Fruit fly (Drosophila melanogaster) whole organism, embryonic: Measurements from ENCODE around the gene Rbm13.

ENCODE experiments used
- B-H2 ChIP-seq: fragments of 200-800 bp; sonication (Bioruptor generic); optimal IDR thresholded peaks from 2 replicates; lab custom pipeline; 2018; ENCODE audit warnings: missing biosample characterization, mild to moderate bottlenecking, missing genetic modification characterization
- CG10209 ChIP-seq: fragments of 200-800 bp; sonication (Bioruptor generic); optimal IDR thresholded peaks from 3 replicates; lab custom pipeline; 2017; ENCODE audit warnings: missing biosample characterization, mild to moderate bottlenecking, missing genetic modification characterization, missing genetic modification reagents
- CG10462 ChIP-seq: fragments of 200-800 bp; sonication (Bioruptor generic); optimal IDR thresholded peaks from 2 replicates; lab custom pipeline; 2016; ENCODE audit warnings: missing biosample characterization, missing genetic modification characterization
- CG11398 ChIP-seq: fragments of 200-800 bp; sonication (Bioruptor generic); optimal IDR thresholded peaks from 2 replicates; lab custom pipeline; 2016; ENCODE audit warnings: missing biosample characterization, missing genetic modification characterization
- CG12219 ChIP-seq: fragments of 200-800 bp; sonication (Bioruptor generic); optimal IDR thresholded peaks from 3 replicates; lab custom pipeline; 2018; ENCODE audit warnings: missing biosample characterization, mild to moderate bottlenecking, missing genetic modification characterization
- CG14860 ChIP-seq: fragments of 200-800 bp; sonication (Bioruptor generic); IDR thresholded peaks from 3 replicates; pipeline ENCODE4 v1.3.6; 2022; ENCODE audit warnings: missing biosample characterization, missing genetic modification characterization; ENCODE audit not compliant: partially characterized antibody
- CG15269 ChIP-seq: fragments of 200-800 bp; sonication (Bioruptor generic); optimal IDR thresholded peaks from 2 replicates; lab custom pipeline; 2018; ENCODE audit warnings: missing biosample characterization, mild to moderate bottlenecking, missing genetic modification characterization, moderate library complexity
- CG1603 ChIP-seq: fragments of 200-800 bp; sonication (Bioruptor generic); optimal IDR thresholded peaks from 2 replicates; lab custom pipeline; 2019; ENCODE audit warnings: missing biosample characterization, mild to moderate bottlenecking, missing genetic modification characterization, moderate library complexity
- CG17829 ChIP-seq: fragments of 200-800 bp; optimal IDR thresholded peaks from 2 replicates; lab custom pipeline; 2019; ENCODE audit warnings: missing biosample characterization, mild to moderate bottlenecking, missing genetic modification characterization, moderate library complexity
- CG18599 ChIP-seq: fragments of 200-800 bp; sonication (Bioruptor generic); optimal IDR thresholded peaks from 3 replicates; lab custom pipeline; 2017; ENCODE audit warnings: missing biosample characterization, missing genetic modification characterization, mild to moderate bottlenecking, moderate library complexity, missing genetic modification reagents
- CG2116 ChIP-seq: fragments of 200-800 bp; sonication (Bioruptor generic); optimal IDR thresholded peaks from 3 replicates; lab custom pipeline; 2018; ENCODE audit warnings: missing biosample characterization, mild to moderate bottlenecking, missing genetic modification characterization
- CG2889 ChIP-seq: fragments of 200-800 bp; sonication (Bioruptor generic); IDR thresholded peaks from 3 replicates; pipeline ENCODE4 v1.3.6; 2022; ENCODE audit warnings: missing biosample characterization, missing genetic modification characterization
- CG31388 ChIP-seq: fragments of 200-800 bp; sonication (Bioruptor generic); optimal IDR thresholded peaks from 2 replicates; lab custom pipeline; 2016; ENCODE audit warnings: missing biosample characterization, missing genetic modification characterization
- CG33213 ChIP-seq: fragments of 200-800 bp; sonication (Bioruptor generic); optimal IDR thresholded peaks from 3 replicates; lab custom pipeline; 2016; ENCODE audit warnings: missing biosample characterization, missing genetic modification characterization
- CG4282 ChIP-seq: fragments of 200-800 bp; sonication (Bioruptor generic); optimal IDR thresholded peaks from 2 replicates; lab custom pipeline; 2016; ENCODE audit warnings: missing biosample characterization, missing genetic modification characterization
- CG4617 ChIP-seq: fragments of 200-800 bp; sonication (Bioruptor generic); optimal IDR thresholded peaks from 3 replicates; lab custom pipeline; 2016; ENCODE audit warnings: missing biosample characterization, missing genetic modification characterization, borderline replicate concordance
- CG4707 ChIP-seq: fragments of 200-800 bp; sonication (Bioruptor generic); optimal IDR thresholded peaks from 2 replicates; lab custom pipeline; 2018; ENCODE audit warnings: missing biosample characterization, mild to moderate bottlenecking, missing genetic modification characterization, moderate library complexity
- CG6689 ChIP-seq: fragments of 200-800 bp; sonication (Bioruptor generic); IDR thresholded peaks from 2 replicates; pipeline ENCODE4 v1.3.6; 2022; ENCODE audit warnings: missing biosample characterization, missing genetic modification characterization
- CG8089 ChIP-seq: fragments of 200-800 bp; sonication (Bioruptor generic); optimal IDR thresholded peaks from 3 replicates; lab custom pipeline; 2016; ENCODE audit warnings: missing biosample characterization, missing genetic modification characterization
- CG9727 ChIP-seq: fragments of 200-800 bp; sonication (Bioruptor generic); optimal IDR thresholded peaks from 3 replicates; lab custom pipeline; 2017; ENCODE audit warnings: missing biosample characterization, mild to moderate bottlenecking, missing genetic modification characterization
- D19B ChIP-seq: fragments of 200-800 bp; sonication (Bioruptor generic); optimal IDR thresholded peaks from 2 replicates; lab custom pipeline; 2017; ENCODE audit warnings: missing biosample characterization, mild to moderate bottlenecking, missing genetic modification characterization
- Dip3 ChIP-seq: fragments of 200-800 bp; sonication (Bioruptor generic); optimal IDR thresholded peaks from 3 replicates; lab custom pipeline; 2016; ENCODE audit warnings: missing biosample characterization, missing genetic modification characterization
- Hmx ChIP-seq: fragments of 200-800 bp; sonication (Bioruptor generic); optimal IDR thresholded peaks from 2 replicates; lab custom pipeline; 2016; ENCODE audit warnings: missing biosample characterization, missing genetic modification characterization
- NC2β ChIP-seq: fragments of 200-800 bp; sonication (Bioruptor generic); optimal IDR thresholded peaks from 2 replicates; lab custom pipeline; 2016; ENCODE audit warnings: missing biosample characterization, missing genetic modification characterization
- NFAT ChIP-seq: fragments of 200-800 bp; sonication (Bioruptor generic); IDR thresholded peaks from 2 replicates; pipeline ENCODE4 v1.3.6; 2022; ENCODE audit warnings: missing biosample characterization, missing genetic modification characterization
- Sox102F ChIP-seq: fragments of 200-800 bp; sonication (Bioruptor generic); optimal IDR thresholded peaks from 2 replicates; lab custom pipeline; 2018; ENCODE audit warnings: missing biosample characterization, mild to moderate bottlenecking, missing genetic modification characterization, moderate library complexity
- Vsx1 ChIP-seq: fragments of 200-800 bp; sonication (Bioruptor generic); optimal IDR thresholded peaks from 2 replicates; lab custom pipeline; 2017; ENCODE audit warnings: missing biosample characterization, mild to moderate bottlenecking, missing genetic modification characterization, missing genetic modification reagents
- ap ChIP-seq: fragments of 200-800 bp; sonication (Bioruptor generic); IDR thresholded peaks from 2 replicates; pipeline ENCODE4 v1.3.6; 2022; ENCODE audit warnings: missing biosample characterization, missing genetic modification characterization
- ash1 ChIP-seq: fragments of 200-800 bp; sonication (Bioruptor generic); optimal IDR thresholded peaks from 2 replicates; lab custom pipeline; 2018; ENCODE audit warnings: missing biosample characterization, mild to moderate bottlenecking, missing genetic modification characterization
- ato ChIP-seq: fragments of 200-800 bp; sonication (Bioruptor generic); IDR thresholded peaks from 2 replicates; pipeline ENCODE4 v1.3.6; 2022; ENCODE audit warnings: missing biosample characterization, missing genetic modification characterization; ENCODE audit not compliant: partially characterized antibody
- az2 ChIP-seq: fragments of 200-800 bp; sonication (Bioruptor generic); optimal IDR thresholded peaks from 3 replicates; lab custom pipeline; 2016; ENCODE audit warnings: missing biosample characterization, missing genetic modification characterization
- bigmax ChIP-seq: fragments of 200-800 bp; sonication (Bioruptor generic); optimal IDR thresholded peaks from 2 replicates; lab custom pipeline; 2018; ENCODE audit warnings: missing biosample characterization, mild to moderate bottlenecking, missing genetic modification characterization
- br ChIP-seq: fragments of >200 bp; optimal IDR thresholded peaks from 2 replicates; lab custom pipeline; 2017
- croc ChIP-seq: fragments of 200-800 bp; sonication (Bioruptor generic); conservative IDR thresholded peaks from 3 replicates; pipeline ENCODE4 v1.3.6; 2022; ENCODE audit warnings: missing biosample characterization, missing genetic modification characterization
- da ChIP-seq: fragments of 200-800 bp; sonication (Bioruptor generic); optimal IDR thresholded peaks from 2 replicates; lab custom pipeline; 2016; ENCODE audit warnings: missing biosample characterization, missing genetic modification characterization
- dati ChIP-seq: fragments of 200-800 bp; sonication (Bioruptor generic); IDR thresholded peaks from 2 replicates; pipeline ENCODE4 v1.3.6; 2022; ENCODE audit warnings: missing biosample characterization, missing genetic modification characterization
- dimm ChIP-seq: fragments of 200-800 bp; sonication (Bioruptor generic); IDR thresholded peaks from 2 replicates; pipeline ENCODE4 v1.3.6; 2022; ENCODE audit warnings: missing biosample characterization, missing genetic modification characterization
- en ChIP-seq: fragments of 200-800 bp; sonication (Bioruptor generic); optimal IDR thresholded peaks from 2 replicates; lab custom pipeline; 2016; ENCODE audit warnings: missing biosample characterization, missing genetic modification characterization
- fd3F ChIP-seq: fragments of 200-800 bp; sonication (Bioruptor generic); optimal IDR thresholded peaks from 2 replicates; lab custom pipeline; 2018; ENCODE audit warnings: missing biosample characterization, mild to moderate bottlenecking, missing genetic modification characterization, moderate library complexity
- fd96Cb ChIP-seq: fragments of 200-800 bp; sonication (Bioruptor generic); optimal IDR thresholded peaks from 2 replicates; lab custom pipeline; 2018; ENCODE audit warnings: missing biosample characterization, mild to moderate bottlenecking, missing genetic modification characterization, moderate library complexity
- insv ChIP-seq, 2 experiments: fragments of 200-800 bp; sonication (Bioruptor generic); optimal IDR thresholded peaks; 3 replicates each; lab custom pipeline; 2016 to 2018; ENCODE audit warnings: missing biosample characterization in 2 of 2, missing genetic modification characterization in 2 of 2
- nau ChIP-seq: fragments of 200-800 bp; sonication (Bioruptor generic); optimal IDR thresholded peaks from 3 replicates; lab custom pipeline; 2017; ENCODE audit warnings: missing biosample characterization, mild to moderate bottlenecking, missing genetic modification characterization, missing genetic modification reagents
- psq ChIP-seq: fragments of 200-800 bp; sonication (Bioruptor generic); optimal IDR thresholded peaks from 2 replicates; lab custom pipeline; 2017; ENCODE audit warnings: missing biosample characterization, missing genetic modification characterization
- pzg ChIP-seq: fragments of 200-800 bp; sonication (Bioruptor generic); optimal IDR thresholded peaks from 3 replicates; lab custom pipeline; 2018; ENCODE audit warnings: missing biosample characterization, mild to moderate bottlenecking, missing genetic modification characterization, moderate library complexity
- ro ChIP-seq: fragments of 200-800 bp; sonication (Bioruptor generic); IDR thresholded peaks from 2 replicates; pipeline ENCODE4 v1.3.6; 2022; ENCODE audit warnings: missing biosample characterization, missing genetic modification characterization
- row ChIP-seq: fragments of 200-800 bp; sonication (Bioruptor generic); IDR thresholded peaks from 3 replicates; pipeline ENCODE4 v1.3.6; 2022; ENCODE audit warnings: missing biosample characterization, missing genetic modification characterization
- shn ChIP-seq: fragments of 200-800 bp; sonication (Bioruptor generic); optimal IDR thresholded peaks from 3 replicates; lab custom pipeline; 2016; ENCODE audit warnings: missing biosample characterization, missing genetic modification characterization
- sr ChIP-seq: fragments of 200-800 bp; sonication (Bioruptor generic); IDR thresholded peaks from 3 replicates; pipeline ENCODE4 v1.3.6; 2022; ENCODE audit warnings: missing biosample characterization, missing genetic modification characterization
- stc ChIP-seq: fragments of 200-800 bp; sonication (Bioruptor generic); IDR thresholded peaks from 2 replicates; pipeline ENCODE4 v1.3.6; 2022; ENCODE audit warnings: missing biosample characterization, missing genetic modification characterization
- toy ChIP-seq: fragments of 200-800 bp; sonication (Bioruptor generic); IDR thresholded peaks from 2 replicates; pipeline ENCODE4 v1.3.6; 2022; ENCODE audit warnings: missing biosample characterization, missing genetic modification characterization
- z ChIP-seq: fragments of 200-800 bp; sonication (Bioruptor generic); IDR thresholded peaks from 3 replicates; pipeline ENCODE4 v1.3.6; 2022; ENCODE audit warnings: missing biosample characterization, missing genetic modification characterization
- zfh2 ChIP-seq: fragments of 200-800 bp; sonication (Bioruptor generic); optimal IDR thresholded peaks from 2 replicates; lab custom pipeline; 2016; ENCODE audit warnings: missing biosample characterization, missing genetic modification characterization

Gene Rbm13

DNA sequence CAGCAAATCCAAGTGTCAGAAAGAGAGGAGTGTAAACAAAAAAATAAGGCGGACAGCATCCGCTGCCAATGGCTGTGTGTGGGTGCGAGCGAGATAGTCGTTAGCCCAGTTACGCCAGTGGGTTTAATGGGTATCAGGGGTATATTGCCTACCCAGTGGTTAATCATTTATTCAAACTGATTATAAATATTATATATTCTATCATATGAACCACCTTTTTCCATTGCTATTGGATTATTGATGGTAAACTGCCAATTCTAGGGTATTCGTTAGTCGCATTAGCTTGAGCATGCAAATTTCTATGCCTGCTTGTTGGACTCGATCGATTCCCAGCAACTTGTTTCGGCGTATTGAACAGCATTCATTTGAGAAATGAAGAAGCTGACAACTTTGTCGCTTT lies 5.4 kb upstream of the Rbm13 start (continued):
- TF ChIP-seq CG14860 (GFP tag; lab: Robert Waterston, UW) (no peak), ap (peak; percentile 92), D19B (GFP tag; lab: Kevin White, UChicago) (peak; percentile 98), ash1 (GFP tag; lab: Kevin White, UChicago) (peak; percentile 58), NFAT (peak; percentile 97), dati (GFP tag; lab: Robert Waterston, UW) (peak; percentile 90), CG18599 (GFP tag; lab: Kevin White, UChicago) (peak; percentile 91), pzg (peak; percentile 7), CG6689 (GFP tag; lab: Robert Waterston, UW) (peak; percentile 96), CG31388 (GFP tag; lab: Kevin White, UChicago) (peak; percentile 84), CG17829 (tag; lab: Kevin White, UChicago) (peak; percentile 92), croc (GFP tag; lab: Robert Waterston, UW) (peak; percentile 93), Sox102F (GFP tag; lab: Kevin White, UChicago) (peak; percentile 96), Vsx1 (GFP tag; lab: Kevin White, UChicago) (peak; percentile 77), CG10462 (GFP tag; lab: Kevin White, UChicago) (peak; percentile 88), CG2889 (GFP tag; lab: Robert Waterston, UW) (peak; percentile 91), CG10209 (GFP tag; lab: Kevin White, UChicago) (peak; percentile 94), psq (GFP tag; lab: Kevin White, UChicago) (peak; percentile 86), zfh2 (GFP tag; lab: Kevin White, UChicago) (peak; percentile 63), row (peak; percentile 96), CG33213 (GFP tag; lab: Kevin White, UChicago) (peak; percentile 70), bigmax (peak; percentile 35), ro (GFP tag; lab: Robert Waterston, UW) (peak; percentile 81), NC2β (GFP tag; lab: Kevin White, UChicago) (peak; percentile 56), CG1603 (tag; lab: Kevin White, UChicago) (peak; percentile 97), CG9727 (GFP tag; lab: Kevin White, UChicago) (peak; percentile 92), en (GFP tag; lab: Kevin White, UChicago) (peak; percentile 38), sr (peak; percentile 90), Hmx (peak; percentile 76), fd3F (GFP tag; lab: Kevin White, UChicago) (peak; percentile 90), CG4617 (GFP tag; lab: Kevin White, UChicago) (peak; percentile 65), stc (GFP tag; lab: Robert Waterston, UW) (peak; percentile 95), CG11398 (GFP tag; lab: Kevin White, UChicago) (peak; percentile 41), CG4282 (no peak), nau (peak; percentile 88), CG8089 (GFP tag; lab: Kevin White, UChicago) (peak; percentile 51), B-H2 (peak; percentile 41), br (lab: Kevin White, UChicago) (no peak), Dip3 (GFP tag; lab: Kevin White, UChicago) (peak; percentile 72), insv (GFP tag; optimal IDR thresholded peaks at IDR 0.05; lab: Kevin White, UChicago) (no peak), shn (GFP tag; lab: Kevin White, UChicago) (peak; percentile 48), fd96Cb (tag; lab: Kevin White, UChicago) (peak; percentile 94), z (GFP tag; lab: Robert Waterston, UW) (peak; percentile 70; the same call in 2 of the 3 replicates), CG4707 (GFP tag; lab: Kevin White, UChicago) (peak; percentile 89), CG12219 (GFP tag; lab: Kevin White, UChicago) (peak; percentile 94), ato (no peak), CG2116 (GFP tag; lab: Kevin White, UChicago) (peak; percentile 60), az2 (GFP tag; lab: Kevin White, UChicago) (peak; percentile 95), da (no peak), dimm (peak; percentile 91), CG15269 (tag; lab: Kevin White, UChicago) (peak; percentile 96), toy (peak; percentile 89)
